Fruit fly (Drosophila melanogaster) whole organism, adult: ENCODE measurements around the gene ringer.

Source experiments
- CG33017 ChIP-seq: fragments of 200-800 bp; sonication (Bioruptor generic); optimal IDR thresholded peaks from 2 replicates; lab custom pipeline; 2018; ENCODE audit warnings: missing biosample characterization, mild to moderate bottlenecking, missing genetic modification characterization, moderate library complexity
- kay ChIP-seq: fragments of 200-800 bp; sonication (Bioruptor generic); peaks from one replicate; lab custom pipeline; 2016; ENCODE audit warnings: missing biosample characterization, missing genetic modification characterization, borderline replicate concordance

dm6 chr3L:16361200-16361815 is 2.1 kb upstream of the ringer start:
- TF ChIP-seq kay (GFP tag; lab: Kevin White, UChicago) (no peak), CG33017 (tag; lab: Kevin White, UChicago) (no peak)
